Worm (Caenorhabditis elegans) whole organism, late embryonic: Measurements from ENCODE around the gene F46C3.7.

Experiments
- F13H6.1 ChIP-seq: sonication (generic microtip); optimal IDR thresholded peaks from 2 replicates; lab custom pipeline; 2016; ENCODE audit warnings: missing genetic modification characterization, missing compliant biosample characterization
- K02D7.2 ChIP-seq: sonication (generic microtip); optimal IDR thresholded peaks from 2 replicates; lab custom pipeline; 2017; ENCODE audit warnings: mild to moderate bottlenecking, missing genetic modification characterization, missing compliant biosample characterization
- K09A11.1 ChIP-seq: sonication (generic microtip); optimal IDR thresholded peaks from 2 replicates; lab custom pipeline; 2017; ENCODE audit warnings: antibody characterized with exemption, mild to moderate bottlenecking, missing genetic modification characterization, missing compliant biosample characterization; ENCODE audit not compliant: insufficient read depth
- T23F11.4 ChIP-seq: fragments of 200-800 bp; sonication (Bioruptor generic); optimal IDR thresholded peaks from 2 replicates; lab custom pipeline; 2018; ENCODE audit warnings: mild to moderate bottlenecking, missing genetic modification characterization, missing compliant biosample characterization
- Y22D7AL.16 ChIP-seq: sonication (generic microtip); optimal IDR thresholded peaks from 2 replicates; lab custom pipeline; 2016; ENCODE audit warnings: missing genetic modification characterization, missing compliant biosample characterization
- ama-1 ChIP-seq: fragments of 150-350 bp; optimal IDR thresholded peaks from 2 replicates; lab custom pipeline; 2014
- ceh-19 ChIP-seq: fragments of 200-800 bp; sonication (Bioruptor generic); optimal IDR thresholded peaks from 2 replicates; lab custom pipeline; 2018; ENCODE audit warnings: mild to moderate bottlenecking, missing genetic modification characterization, missing compliant biosample characterization
- ceh-2 ChIP-seq: sonication (generic microtip); optimal IDR thresholded peaks from 2 replicates; lab custom pipeline; 2016; ENCODE audit warnings: missing genotype, missing genetic modification characterization, missing compliant biosample characterization
- ceh-24 ChIP-seq: sonication (generic microtip); optimal IDR thresholded peaks from 2 replicates; lab custom pipeline; 2016; ENCODE audit warnings: mild to moderate bottlenecking, missing genetic modification characterization, missing compliant biosample characterization
- ceh-30 ChIP-seq: fragments of 150-350 bp; optimal IDR thresholded peaks from 2 replicates; lab custom pipeline; 2014; ENCODE audit warnings: missing biosample characterization, missing genetic modification characterization
- ceh-34 ChIP-seq: sonication (generic microtip); optimal IDR thresholded peaks from 2 replicates; lab custom pipeline; 2016; ENCODE audit warnings: mild to moderate bottlenecking, missing genetic modification characterization, missing compliant biosample characterization
- ceh-48 ChIP-seq: sonication (generic microtip); optimal IDR thresholded peaks from 2 replicates; lab custom pipeline; 2016; ENCODE audit warnings: missing genetic modification characterization, inconsistent platforms, missing compliant biosample characterization
- ceh-9 ChIP-seq: sonication (generic microtip); optimal IDR thresholded peaks from 2 replicates; lab custom pipeline; 2016; ENCODE audit warnings: mild to moderate bottlenecking, missing genetic modification characterization, inconsistent platforms, missing compliant biosample characterization
- che-1 ChIP-seq: sonication (generic microtip); optimal IDR thresholded peaks from 2 replicates; lab custom pipeline; 2016; ENCODE audit warnings: mild to moderate bottlenecking, missing genetic modification characterization, missing compliant biosample characterization
- dmd-4 ChIP-seq: sonication (generic microtip); optimal IDR thresholded peaks from 2 replicates; lab custom pipeline; 2016; ENCODE audit warnings: borderline replicate concordance, missing genetic modification characterization, missing compliant biosample characterization
- elt-2 ChIP-seq: sonication (generic microtip); optimal IDR thresholded peaks from 2 replicates; lab custom pipeline; 2016; ENCODE audit warnings: missing genetic modification reagents, missing genetic modification characterization, missing compliant biosample characterization
- elt-4 ChIP-seq: sonication (generic microtip); optimal IDR thresholded peaks from 2 replicates; lab custom pipeline; 2016; ENCODE audit warnings: missing genetic modification characterization, missing compliant biosample characterization
- ets-4 ChIP-seq: sonication (generic microtip); optimal IDR thresholded peaks from 2 replicates; lab custom pipeline; 2016; ENCODE audit warnings: missing genetic modification characterization, missing compliant biosample characterization
- eyg-1 ChIP-seq: sonication (generic microtip); optimal IDR thresholded peaks from 2 replicates; lab custom pipeline; 2016; ENCODE audit warnings: missing genotype, missing genetic modification characterization, missing compliant biosample characterization
- fkh-6 ChIP-seq: sonication (generic microtip); optimal IDR thresholded peaks from 2 replicates; lab custom pipeline; 2016; ENCODE audit warnings: missing genetic modification characterization, missing compliant biosample characterization
- hlh-13 ChIP-seq: fragments of 200-800 bp; sonication (Bioruptor generic); optimal IDR thresholded peaks from 2 replicates; lab custom pipeline; 2018; ENCODE audit warnings: mild to moderate bottlenecking, missing genetic modification characterization, missing compliant biosample characterization
- hlh-30 ChIP-seq: sonication (generic microtip); optimal IDR thresholded peaks from 2 replicates; lab custom pipeline; 2017; ENCODE audit warnings: antibody characterized with exemption, missing genetic modification characterization, missing compliant biosample characterization; ENCODE audit not compliant: insufficient read depth
- hlh-6 ChIP-seq: sonication (generic microtip); optimal IDR thresholded peaks from 2 replicates; lab custom pipeline; 2016; ENCODE audit warnings: missing genotype, missing genetic modification characterization, missing compliant biosample characterization
- hlh-8 ChIP-seq: sonication (generic microtip); optimal IDR thresholded peaks from 2 replicates; lab custom pipeline; 2016; ENCODE audit warnings: missing genotype, missing genetic modification characterization, missing compliant biosample characterization
- madf-2 ChIP-seq: sonication (generic microtip); optimal IDR thresholded peaks from 2 replicates; lab custom pipeline; 2017; ENCODE audit warnings: missing genetic modification characterization, missing compliant biosample characterization
- mec-3 ChIP-seq: sonication (generic microtip); optimal IDR thresholded peaks from 2 replicates; lab custom pipeline; 2016; ENCODE audit warnings: borderline replicate concordance, missing genetic modification characterization, missing compliant biosample characterization
- nhr-11 ChIP-seq: fragments of 150-350 bp; optimal IDR thresholded peaks from 2 replicates; lab custom pipeline; 2014; ENCODE audit warnings: missing biosample characterization, missing genetic modification characterization
- npax-4 ChIP-seq: sonication (generic microtip); optimal IDR thresholded peaks from 2 replicates; lab custom pipeline; 2016; ENCODE audit warnings: missing genetic modification characterization, missing compliant biosample characterization
- pat-9 ChIP-seq: fragments of 200-800 bp; sonication (Bioruptor generic); optimal IDR thresholded peaks from 2 replicates; lab custom pipeline; 2018; ENCODE audit warnings: mild to moderate bottlenecking, missing genetic modification characterization, moderate library complexity, missing compliant biosample characterization
- pax-1 ChIP-seq: fragments of 150-350 bp; optimal IDR thresholded peaks from 2 replicates; lab custom pipeline; 2014; ENCODE audit warnings: missing biosample characterization, missing genetic modification characterization
- pqm-1 ChIP-seq: sonication (generic microtip); optimal IDR thresholded peaks from 2 replicates; lab custom pipeline; 2016; ENCODE audit warnings: missing genetic modification characterization, missing compliant biosample characterization
- pros-1 ChIP-seq: fragments of 150-350 bp; optimal IDR thresholded peaks from 2 replicates; lab custom pipeline; 2014; ENCODE audit warnings: missing biosample characterization, missing genetic modification reagents, missing genetic modification characterization
- ref-2 ChIP-seq: sonication (generic microtip); optimal IDR thresholded peaks from 2 replicates; lab custom pipeline; 2016; ENCODE audit warnings: missing genetic modification characterization, missing compliant biosample characterization
- rnt-1 ChIP-seq: sonication (generic microtip); optimal IDR thresholded peaks from 2 replicates; lab custom pipeline; 2016; ENCODE audit warnings: missing genetic modification characterization, missing compliant biosample characterization
- sdc-2 ChIP-seq: sonication (generic microtip); optimal IDR thresholded peaks from 2 replicates; lab custom pipeline; 2016; ENCODE audit warnings: missing genotype, missing genetic modification characterization, missing compliant biosample characterization
- syd-9 ChIP-seq: sonication (generic microtip); optimal IDR thresholded peaks from 2 replicates; lab custom pipeline; 2016; ENCODE audit warnings: mild to moderate bottlenecking, missing genetic modification characterization, moderate library complexity, missing compliant biosample characterization
- tbx-2 ChIP-seq: sonication (generic microtip); optimal IDR thresholded peaks from 2 replicates; lab custom pipeline; 2016; ENCODE audit warnings: missing genetic modification characterization, missing compliant biosample characterization
- unc-42 ChIP-seq: sonication (generic microtip); optimal IDR thresholded peaks from 2 replicates; lab custom pipeline; 2016; ENCODE audit warnings: missing genotype, missing genetic modification characterization, missing compliant biosample characterization
- unc-55 ChIP-seq: sonication (generic microtip); optimal IDR thresholded peaks from 2 replicates; lab custom pipeline; 2017; ENCODE audit warnings: missing biosample characterization, missing genetic modification reagents, missing genetic modification characterization
- unc-86 ChIP-seq: sonication (generic microtip); optimal IDR thresholded peaks from 2 replicates; lab custom pipeline; 2016; ENCODE audit warnings: missing genetic modification characterization, missing compliant biosample characterization
- zip-5 ChIP-seq: sonication (generic microtip); optimal IDR thresholded peaks from 2 replicates; lab custom pipeline; 2016; ENCODE audit warnings: missing genetic modification characterization, missing compliant biosample characterization
- ztf-16 ChIP-seq: sonication (generic microtip); optimal IDR thresholded peaks from 2 replicates; lab custom pipeline; 2017; ENCODE audit warnings: missing genetic modification characterization, missing compliant biosample characterization

Gene F46C3.7

DNA sequence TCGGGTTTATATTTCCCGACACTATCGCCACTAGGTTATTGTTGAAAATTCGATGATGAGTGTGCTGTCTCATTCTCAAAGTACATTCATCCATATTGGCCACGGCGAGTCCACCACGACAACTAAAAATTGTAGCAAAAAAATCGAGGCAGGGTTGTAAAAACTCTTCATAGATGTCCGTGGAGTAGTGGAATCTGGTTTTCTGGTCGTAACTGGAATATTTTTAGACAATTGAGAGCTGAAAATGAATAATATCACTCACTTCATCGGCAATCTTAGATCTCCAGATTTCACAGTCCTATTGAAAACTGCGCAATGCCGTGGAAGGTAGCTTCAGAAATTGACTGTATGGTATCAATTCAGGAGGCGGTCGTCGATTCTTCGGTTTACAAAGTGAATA is 4.4 kb upstream of the F46C3.7 start:
- no peak for TF ChIP-seq ama-1 (lab: Kevin White, UChicago)
- no peak for TF ChIP-seq unc-42 (tag; lab: Kevin White, UChicago)
- no peak for TF ChIP-seq ceh-34 (tag; lab: Kevin White, UChicago)

DNA sequence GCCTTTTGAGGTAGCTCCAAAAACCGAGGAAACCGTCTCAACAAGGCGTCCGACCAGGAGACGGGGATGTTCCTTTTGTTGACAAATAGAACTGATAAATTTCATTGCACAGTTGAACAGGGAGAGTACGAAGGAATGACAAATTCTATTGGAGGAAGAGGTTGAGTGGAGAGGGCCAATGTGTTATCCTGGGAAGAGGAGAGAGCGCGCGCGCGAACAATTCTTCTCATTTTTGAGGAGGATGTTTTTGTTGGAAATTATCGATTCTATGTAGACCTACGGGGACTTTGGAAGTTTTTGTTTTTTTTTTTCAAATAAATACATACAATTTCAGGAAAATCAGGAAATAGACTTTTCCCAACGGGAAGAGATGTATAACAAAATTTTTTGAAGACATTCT is 2.1 kb upstream of the F46C3.7 start:
- no peak for TF ChIP-seq ceh-19 (GFP tag; lab: Kevin White, UChicago)
- TF ChIP-seq pqm-1 (tag; lab: Kevin White, UChicago) = no peak
- TF ChIP-seq Y22D7AL.16 = no peak
- TF ChIP-seq T23F11.4 = no peak
- no peak for TF ChIP-seq tbx-2 (tag; lab: Kevin White, UChicago)
- no peak for TF ChIP-seq hlh-8 (tag; lab: Kevin White, UChicago)
- no peak for TF ChIP-seq ceh-48 (tag; lab: Kevin White, UChicago)
- no peak for TF ChIP-seq F13H6.1
- TF ChIP-seq pros-1 (tag; lab: Kevin White, UChicago) = no peak
- TF ChIP-seq hlh-30 = no peak
- TF ChIP-seq ceh-9 (tag; lab: Kevin White, UChicago) = no peak
- no peak for TF ChIP-seq zip-5 (tag; lab: Kevin White, UChicago)
- no peak for TF ChIP-seq unc-42 (tag; lab: Kevin White, UChicago)
- TF ChIP-seq K09A11.1 = no peak
- TF ChIP-seq dmd-4 (tag; lab: Kevin White, UChicago) = no peak
- TF ChIP-seq unc-86 (tag; lab: Kevin White, UChicago) = no peak
- TF ChIP-seq ceh-2 (tag; lab: Kevin White, UChicago) = no peak
- TF ChIP-seq npax-4 (tag; lab: Kevin White, UChicago) = no peak

DNA sequence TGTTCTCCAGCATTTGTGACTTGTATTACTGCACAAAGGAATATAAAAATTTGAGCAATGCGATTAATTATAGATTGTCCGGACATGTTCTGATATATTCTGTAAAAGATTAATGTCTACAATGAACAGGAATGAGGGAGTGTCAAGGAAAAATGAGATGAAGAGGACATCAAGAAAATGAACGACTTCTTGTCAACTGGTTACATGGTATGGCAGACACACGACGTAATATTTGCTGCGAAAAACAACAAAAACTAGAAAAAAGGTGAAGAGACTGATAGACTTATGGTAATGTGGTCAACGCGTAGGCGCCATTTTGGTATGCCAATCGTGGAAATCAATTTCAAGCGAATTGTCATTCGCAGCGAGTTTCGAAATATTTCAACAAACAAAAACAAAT is 6.7 kb downstream of the F46C3.7 start, which contains the start of gene igeg-2:
igeg-2 (minus strand) TSS at position 101 of the 400 bp plus-strand sequence.
- TF ChIP-seq pros-1 (tag; lab: Kevin White, UChicago) (no peak), syd-9 (no peak), K09A11.1 (no peak), ref-2 (tag; lab: Kevin White, UChicago) (no peak), ztf-16 (no peak), ets-4 (no peak), pax-1 (no peak), eyg-1 (tag; lab: Kevin White, UChicago) (no peak), elt-2 (tag; lab: Kevin White, UChicago) (no peak), mec-3 (tag; lab: Kevin White, UChicago) (no peak), sdc-2 (tag; lab: Kevin White, UChicago) (no peak), rnt-1 (tag; lab: Kevin White, UChicago) (no peak), hlh-13 (GFP tag; lab: Kevin White, UChicago) (no peak), pat-9 (tag; lab: Kevin White, UChicago) (no peak), hlh-6 (tag; lab: Kevin White, UChicago) (no peak), unc-55 (GFP tag; lab: Kevin White, UChicago) (no peak), ceh-30 (tag; lab: Kevin White, UChicago) (no peak), nhr-11 (tag; lab: Kevin White, UChicago) (no peak), ceh-24 (no peak), fkh-6 (tag; lab: Kevin White, UChicago) (no peak)

DNA sequence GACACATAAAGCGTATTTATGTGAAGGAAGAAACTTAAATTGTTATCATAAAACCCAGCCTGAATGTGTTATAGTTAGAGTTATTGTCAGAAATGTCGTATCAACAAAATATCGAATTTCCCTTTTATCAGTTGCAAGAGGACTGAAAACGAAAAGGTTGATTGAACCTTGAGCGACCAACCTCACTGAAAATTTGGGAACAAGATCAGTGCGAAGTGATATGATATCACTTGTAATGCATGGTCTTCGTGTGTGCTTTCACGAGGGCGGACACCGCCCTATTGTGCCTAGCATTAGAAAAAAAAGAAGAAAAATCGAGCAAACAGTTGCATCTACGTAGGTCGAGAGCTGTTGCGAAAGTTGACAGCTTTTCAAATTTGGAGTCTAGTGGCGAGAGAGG is 7.9 kb downstream of the F46C3.7 start:
- TF ChIP-seq ceh-48 (tag; lab: Kevin White, UChicago) (no peak), elt-4 (no peak), che-1 (tag; lab: Kevin White, UChicago) (no peak), madf-2 (tag; lab: Kevin White, UChicago) (no peak), K02D7.2 (tag; lab: Kevin White, UChicago) (no peak), elt-2 (tag; lab: Kevin White, UChicago) (peak; percentile 21)
